Worm (Caenorhabditis elegans): ENCODE measurements around the gene C35C5.8.

DNA sequence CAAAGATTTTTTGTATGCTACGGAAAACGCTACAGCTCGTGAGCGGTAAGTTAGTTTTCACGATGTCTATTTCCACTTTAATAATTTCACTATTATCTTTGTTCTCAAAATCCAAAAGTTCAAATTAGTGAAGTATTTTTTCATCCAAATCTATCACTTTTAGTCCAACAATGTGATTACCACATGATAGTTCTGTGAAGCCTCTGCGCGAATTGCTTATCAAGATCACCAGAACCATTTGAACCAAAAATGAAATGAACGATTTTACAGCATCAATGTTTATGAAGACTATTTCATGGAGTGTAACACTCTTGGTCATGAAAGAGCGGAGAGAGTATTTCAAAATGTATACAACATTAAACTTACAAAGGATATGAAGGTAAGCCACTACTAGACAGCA lies 1.1 kb downstream of the C35C5.8 start:
- TF ChIP-seq pqm-1 (tag; optimal IDR thresholded peaks at IDR 0.05) (no peak), unc-55 (GFP tag; optimal IDR thresholded peaks at IDR 0.05) (no peak), pha-4 (tag; optimal IDR thresholded peaks at IDR 0.05) (no peak)

Data from whole organism, late embryonic.